Worm (Caenorhabditis elegans): ENCODE data around the gene F01F1.2.

Gene F01F1.2

DNA sequence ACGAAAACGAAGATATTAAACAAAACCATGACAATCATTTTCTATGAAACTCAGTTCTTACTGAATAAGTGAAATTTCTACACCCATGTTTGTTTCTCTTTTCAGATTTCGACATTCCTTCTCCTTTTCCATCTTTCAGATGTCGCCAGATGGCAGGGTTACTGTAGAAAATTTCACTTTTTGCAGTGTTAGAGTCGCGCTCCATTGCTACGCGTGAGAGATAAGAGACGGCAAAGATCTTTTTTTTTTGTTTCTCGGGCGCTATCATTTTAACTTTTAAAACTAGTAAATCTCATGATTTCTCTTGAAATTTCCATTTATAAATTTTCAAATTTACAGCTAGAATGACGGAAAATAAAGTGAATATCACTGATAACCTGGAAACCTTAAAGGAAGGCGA, at the start of gene F01F1.2, which contains the start of gene mig-21:
Gene F01F1.2, plus strand, starts transcription at position 340 of the 400 bp plus-strand sequence.
Gene mig-21, minus strand, starts transcription at position 166 of the 400 bp plus-strand sequence.
- no peak for TF ChIP-seq swsn-7 (tag; optimal IDR thresholded peaks at IDR 0.05)
- TF ChIP-seq ceh-88 (GFP tag; IDR thresholded peaks at IDR 0.05): no peak
- peak in 1 of 2 experiments; percentile 87 for TF ChIP-seq lsy-2 (tag; optimal IDR thresholded peaks at IDR 0.05)
- peak in 1 of 3 experiments; percentile 16 for TF ChIP-seq dpl-1 (GFP tag; optimal IDR thresholded peaks at IDR 0.05)
- TF ChIP-seq nhr-19 (GFP tag; conservative IDR thresholded peaks at IDR 0.05): no peak
- no peak for TF ChIP-seq efl-1 (optimal IDR thresholded peaks at IDR 0.05)
- TF ChIP-seq efl-1 (GFP tag; optimal IDR thresholded peaks at IDR 0.05 in 1 of 2): peak in 1 of 2 experiments; percentile 82
- no peak for TF ChIP-seq isw-1 (GFP tag; IDR thresholded peaks at IDR 0.05)
- no peak for TF ChIP-seq tbx-2 (tag; optimal IDR thresholded peaks at IDR 0.05)
- peak; percentile 96 for TF ChIP-seq blmp-1 (tag; optimal IDR thresholded peaks at IDR 0.05)

DNA sequence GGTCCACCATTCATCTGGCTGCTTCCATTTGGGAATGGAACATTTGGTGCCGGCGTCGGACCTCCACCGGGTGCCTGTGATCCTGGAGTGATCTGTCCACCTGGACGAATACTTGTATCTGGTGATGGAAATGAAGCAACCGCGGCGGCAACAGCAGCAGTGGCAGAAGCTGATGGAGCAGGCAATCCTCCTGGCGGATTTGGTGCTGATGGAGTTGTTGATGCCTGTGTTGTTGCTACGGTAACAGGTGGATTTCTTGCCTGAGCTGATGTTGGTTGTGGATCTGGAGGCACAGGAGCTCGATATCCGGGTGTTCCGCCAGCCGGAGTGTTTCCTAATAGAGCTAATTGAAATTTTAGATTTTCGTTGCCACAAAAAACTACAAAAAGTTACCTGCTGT, 45.9 kb upstream of the F01F1.2 start:
- TF ChIP-seq lin-14 (GFP tag; optimal IDR thresholded peaks at IDR 0.05) (no peak), efl-1 (optimal IDR thresholded peaks at IDR 0.05) (no peak), efl-1 (GFP tag; optimal IDR thresholded peaks at IDR 0.05 in 1 of 2) (peak in 1 of 2 experiments; percentile 75)

DNA sequence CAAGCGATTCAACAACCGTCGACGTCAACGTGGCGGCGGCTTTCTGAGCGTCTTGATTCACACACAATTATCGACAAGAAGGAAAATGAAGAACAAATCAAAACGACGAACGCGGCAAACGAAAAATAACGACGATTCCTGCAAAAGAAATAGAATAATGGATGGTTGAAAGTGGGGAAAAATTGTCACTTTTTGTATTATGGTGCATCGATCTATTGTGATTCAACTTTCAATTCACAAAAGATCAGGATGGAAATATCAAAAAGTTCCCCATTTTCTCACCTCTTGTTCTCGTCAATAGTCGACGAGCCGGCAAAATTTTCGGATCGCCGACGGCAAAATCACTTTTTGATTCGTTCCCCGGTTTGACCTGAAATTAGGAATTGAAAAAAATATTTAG, 45.0 kb upstream of the F01F1.2 start, which contains the start of the genes R12B2.13 and mdt-15:
Gene R12B2.13, minus strand, starts transcription at position 101 of the 400 bp plus-strand sequence.
Gene mdt-15, minus strand, starts transcription at position 376 of the 400 bp plus-strand sequence.
- TF ChIP-seq fkh-4 (tag; optimal IDR thresholded peaks at IDR 0.05; ENCODE audit: borderline replicate concordance) (no peak), pqm-1 (tag; optimal IDR thresholded peaks at IDR 0.05) (no peak), nhr-19 (GFP tag; conservative IDR thresholded peaks at IDR 0.05) (no peak), nhr-20 (tag; optimal IDR thresholded peaks at IDR 0.05) (no peak), efl-3 (GFP tag; optimal IDR thresholded peaks at IDR 0.05) (no peak), sup-37 (GFP tag; optimal IDR thresholded peaks at IDR 0.05) (no peak), Y116A8C.19 (tag; optimal IDR thresholded peaks at IDR 0.05; ENCODE audit: borderline replicate concordance) (no peak), nhr-84 (tag; optimal IDR thresholded peaks at IDR 0.05) (no peak), grh-1 (GFP tag; IDR thresholded peaks at IDR 0.05) (no peak), jun-1 (tag; optimal IDR thresholded peaks at IDR 0.05) (no peak)

DNA sequence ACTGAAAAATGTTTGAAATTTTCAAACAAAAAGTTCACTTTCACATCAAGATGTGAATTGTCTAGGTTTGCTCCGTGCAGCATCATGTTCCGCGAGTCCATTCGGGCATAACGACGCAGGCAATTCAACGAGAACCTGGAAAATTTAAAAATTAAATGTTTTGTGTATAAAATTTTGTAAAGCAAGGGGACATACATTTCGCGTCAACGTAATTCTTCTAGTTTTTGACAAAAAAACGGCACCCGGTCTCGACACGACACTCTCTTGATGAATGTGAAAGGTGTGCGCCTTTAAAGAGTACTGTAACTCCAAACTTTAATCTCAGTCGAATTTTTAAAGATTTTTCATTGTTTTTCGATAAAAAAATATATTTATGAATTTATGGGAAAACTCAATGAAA, 44.3 kb upstream of the F01F1.2 start, which contains the start of gene R12B2.6:
Gene R12B2.6, minus strand, starts transcription at position 101 of the 400 bp plus-strand sequence.
- TF ChIP-seq egl-13 (tag; optimal IDR thresholded peaks at IDR 0.05) (no peak), hpl-2 (GFP tag; optimal IDR thresholded peaks at IDR 0.05) (no peak), irx-1 (tag; optimal IDR thresholded peaks at IDR 0.05) (no peak), nhr-47 (tag; optimal IDR thresholded peaks at IDR 0.05) (no peak), lin-35 (GFP tag; optimal IDR thresholded peaks at IDR 0.05) (no peak), mep-1 (tag; optimal IDR thresholded peaks at IDR 0.05) (no peak), isw-1 (GFP tag; IDR thresholded peaks at IDR 0.05) (no peak), nhr-85 (tag) (no peak), pax-3 (tag; optimal IDR thresholded peaks at IDR 0.05) (no peak), sup-37 (GFP tag; optimal IDR thresholded peaks at IDR 0.05) (no peak), nhr-84 (tag; optimal IDR thresholded peaks at IDR 0.05) (no peak), F16B12.6 (tag; optimal IDR thresholded peaks at IDR 0.05) (no peak)

DNA sequence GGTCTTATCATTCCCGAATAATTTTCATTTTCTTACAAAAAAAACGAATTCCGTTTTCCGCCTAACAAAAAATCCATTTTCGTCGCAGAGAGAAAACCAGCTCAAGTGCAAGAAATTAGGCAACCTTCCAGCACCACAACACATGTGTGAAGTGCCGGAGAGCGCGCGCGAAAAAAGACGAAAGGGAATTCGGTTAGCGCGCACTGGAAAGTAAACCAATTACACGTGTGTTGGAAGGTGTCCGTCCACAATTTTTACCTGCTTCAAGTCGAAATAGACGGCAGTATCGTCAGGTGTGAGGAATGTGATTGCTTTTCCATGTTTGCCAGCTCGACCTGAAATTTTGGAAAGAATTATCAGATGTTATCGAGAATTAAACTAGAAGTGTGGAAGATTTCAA, 43.7 kb upstream of the F01F1.2 start:
- TF ChIP-seq lir-3 (tag; optimal IDR thresholded peaks at IDR 0.05; ENCODE audit: poor library complexity): no peak
- no peak for TF ChIP-seq nhr-237 (tag; optimal IDR thresholded peaks at IDR 0.05)
- no peak for TF ChIP-seq nhr-71 (tag; optimal IDR thresholded peaks at IDR 0.05)
- TF ChIP-seq blmp-1 (tag; optimal IDR thresholded peaks at IDR 0.05): peak; percentile 22
- no peak for TF ChIP-seq snu-23 (GFP tag; optimal IDR thresholded peaks at IDR 0.05)
- no peak for TF ChIP-seq lin-39 (tag; optimal IDR thresholded peaks at IDR 0.05)
